Worm (Caenorhabditis elegans): ENCODE data around the gene B0252.1.

Gene B0252.1

DNA sequence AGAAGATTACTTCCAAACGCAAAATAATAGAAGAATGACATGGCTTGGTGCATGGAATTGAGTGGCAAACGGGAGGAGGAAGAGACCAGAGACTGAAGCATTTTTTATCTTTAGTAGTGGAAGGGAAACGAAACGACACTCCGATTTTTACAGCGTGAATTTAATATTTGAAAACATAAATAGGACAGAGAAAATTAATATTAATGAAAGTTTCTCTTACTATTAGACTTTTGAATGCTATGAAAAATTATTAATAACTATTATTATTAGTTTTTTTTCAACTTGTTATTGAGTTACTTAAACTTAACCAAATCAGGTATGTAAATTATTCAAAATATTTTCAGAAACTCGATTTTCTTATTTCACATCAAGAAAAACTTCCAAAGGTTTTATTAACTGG is 39.4 kb upstream of the B0252.1 start, which contains the start of gene C44B7.7:
Gene C44B7.7, minus strand, starts transcription at position 101 of the 400 bp plus-strand sequence.
- TF ChIP-seq aha-1 (tag; optimal IDR thresholded peaks at IDR 0.05) (no peak), C16A3.4 (tag; optimal IDR thresholded peaks at IDR 0.05) (no peak), nhr-28 (tag; optimal IDR thresholded peaks at IDR 0.05) (no peak), ceh-90 (tag; optimal IDR thresholded peaks at IDR 0.05) (no peak), fkh-4 (tag; optimal IDR thresholded peaks at IDR 0.05; ENCODE audit: borderline replicate concordance) (no peak), xbp-1 (tag; optimal IDR thresholded peaks at IDR 0.05) (no peak), mef-2 (tag; optimal IDR thresholded peaks at IDR 0.05) (no peak), isw-1 (GFP tag; IDR thresholded peaks at IDR 0.05) (no peak), nhr-76 (tag; optimal IDR thresholded peaks at IDR 0.05) (no peak), vab-15 (tag; optimal IDR thresholded peaks at IDR 0.05) (no peak), unc-86 (tag; optimal IDR thresholded peaks at IDR 0.05) (no peak), egl-13 (tag; optimal IDR thresholded peaks at IDR 0.05) (no peak), hlh-17 (GFP tag; optimal IDR thresholded peaks at IDR 0.05; ENCODE audit: borderline replicate concordance) (no peak), blmp-1 (tag; optimal IDR thresholded peaks at IDR 0.05) (no peak), fkh-8 (tag; optimal IDR thresholded peaks at IDR 0.05) (no peak), jun-1 (tag; optimal IDR thresholded peaks at IDR 0.05) (no peak), nhr-12 (tag; optimal IDR thresholded peaks at IDR 0.05) (no peak), alr-1 (tag; optimal IDR thresholded peaks at IDR 0.05; ENCODE audit: borderline replicate concordance) (no peak), aly-2 (tag; optimal IDR thresholded peaks at IDR 0.05) (no peak), sox-4 (tag; optimal IDR thresholded peaks at IDR 0.05) (no peak)

DNA sequence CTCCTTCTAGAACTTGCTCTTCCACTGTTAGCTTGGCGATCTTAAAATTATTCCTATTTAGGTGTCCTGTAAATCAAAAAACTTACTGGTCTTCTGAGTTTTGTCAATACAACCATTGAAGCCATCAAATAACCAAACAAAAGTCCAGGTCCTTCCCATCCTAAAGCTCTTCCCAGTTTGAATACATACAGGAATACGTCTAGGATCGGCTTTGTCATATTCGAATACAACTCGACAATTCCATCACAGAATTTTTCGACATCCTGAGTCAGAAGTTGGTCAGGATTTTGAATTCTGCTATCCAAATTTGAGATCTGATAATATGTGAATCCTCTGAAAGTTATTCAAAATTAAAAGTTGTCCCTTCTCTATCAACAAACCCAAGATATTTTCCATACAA is 37.1 kb upstream of the B0252.1 start:
- no peak for TF ChIP-seq efl-1 (optimal IDR thresholded peaks at IDR 0.05)
- TF ChIP-seq efl-1 (GFP tag; optimal IDR thresholded peaks at IDR 0.05 in 1 of 2), result peak in 1 of 2 experiments; percentile 85
- TF ChIP-seq ceh-90 (tag; optimal IDR thresholded peaks at IDR 0.05), result no peak

DNA sequence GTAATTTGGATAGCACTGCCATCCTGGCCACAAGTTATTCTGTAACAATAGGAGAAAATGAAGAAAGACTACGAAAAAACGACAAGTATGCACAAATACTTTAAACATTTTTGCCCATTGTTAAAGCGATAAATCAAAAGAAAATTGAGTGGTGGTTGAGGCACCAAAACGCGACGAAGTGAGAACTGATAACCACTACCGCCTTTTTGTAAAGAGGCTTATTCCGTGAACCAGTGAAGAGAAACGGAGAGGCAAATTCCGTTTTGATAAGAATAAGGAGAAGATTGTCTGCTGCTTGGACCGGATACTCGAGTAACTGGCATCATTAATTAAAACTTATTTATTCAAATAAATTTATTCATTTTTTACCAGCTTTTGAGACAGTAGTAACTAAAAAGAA is 35.8 kb upstream of the B0252.1 start, which contains the start of gene pmp-1:
Gene pmp-1, minus strand, starts transcription at position 39 of the 400 bp plus-strand sequence.
- TF ChIP-seq efl-1 (optimal IDR thresholded peaks at IDR 0.05) (no peak), efl-1 (GFP tag; optimal IDR thresholded peaks at IDR 0.05 in 1 of 2) (peak in 1 of 2 experiments; percentile 68), elt-2 (tag; optimal IDR thresholded peaks at IDR 0.05) (peak; percentile 69), lin-35 (GFP tag; optimal IDR thresholded peaks at IDR 0.05) (no peak), nhr-19 (GFP tag; conservative IDR thresholded peaks at IDR 0.05) (no peak), tlp-1 (tag; optimal IDR thresholded peaks at IDR 0.05) (no peak), lin-15B (tag; optimal IDR thresholded peaks at IDR 0.05) (no peak), pqm-1 (tag; optimal IDR thresholded peaks at IDR 0.05) (peak; percentile 58), egl-27 (tag; optimal IDR thresholded peaks at IDR 0.05) (no peak), jun-1 (tag; optimal IDR thresholded peaks at IDR 0.05) (no peak), nhr-237 (tag; optimal IDR thresholded peaks at IDR 0.05) (no peak), dpl-1 (GFP tag; optimal IDR thresholded peaks at IDR 0.05) (no peak)

DNA sequence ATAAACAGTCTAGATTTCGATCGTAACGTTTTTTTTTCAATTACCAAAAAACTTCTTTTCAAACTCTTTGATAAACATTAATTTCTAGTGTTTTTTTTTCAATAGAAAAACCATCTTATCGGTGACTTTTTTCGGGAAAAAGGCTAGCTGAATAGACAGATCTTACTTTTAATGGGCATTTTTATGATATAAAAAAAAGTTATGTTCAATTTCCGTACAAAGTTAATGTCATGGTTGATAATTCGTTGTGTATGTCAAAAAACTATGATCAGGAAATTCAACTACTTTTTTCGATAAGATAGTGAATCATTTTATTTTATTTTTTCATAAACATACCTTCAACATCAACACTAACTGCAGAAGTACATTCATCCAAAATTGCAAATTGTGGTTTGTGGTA is 34.9 kb upstream of the B0252.1 start:
- no peak for TF ChIP-seq aly-2 (tag; optimal IDR thresholded peaks at IDR 0.05)
- TF ChIP-seq egl-27 (tag; optimal IDR thresholded peaks at IDR 0.05), result no peak
- TF ChIP-seq nhr-11 (tag; optimal IDR thresholded peaks at IDR 0.05), result no peak
- no peak for TF ChIP-seq irx-1 (tag; optimal IDR thresholded peaks at IDR 0.05)
- no peak for TF ChIP-seq ets-5 (GFP tag; IDR thresholded peaks at IDR 0.05)
- TF ChIP-seq ztf-4 (tag; optimal IDR thresholded peaks at IDR 0.05), result no peak
- TF ChIP-seq mdl-1 (tag; optimal IDR thresholded peaks at IDR 0.05), result no peak
- TF ChIP-seq nhr-28 (tag; optimal IDR thresholded peaks at IDR 0.05), result no peak
- no peak for TF ChIP-seq nhr-76 (tag; optimal IDR thresholded peaks at IDR 0.05)
- TF ChIP-seq nhr-71 (tag; optimal IDR thresholded peaks at IDR 0.05), result no peak
- no peak for TF ChIP-seq alr-1 (tag; optimal IDR thresholded peaks at IDR 0.05; ENCODE audit: borderline replicate concordance)
- TF ChIP-seq unc-30 (tag; optimal IDR thresholded peaks at IDR 0.05), result no peak
- no peak for TF ChIP-seq pax-3 (tag; optimal IDR thresholded peaks at IDR 0.05)
- no peak for TF ChIP-seq fkh-8 (tag; optimal IDR thresholded peaks at IDR 0.05)
- TF ChIP-seq isw-1 (GFP tag; IDR thresholded peaks at IDR 0.05), result no peak
